Worm (Caenorhabditis elegans) whole organism, L1 larva: ENCODE results near the gene C18H7.4.
A peak's percentile ranks its signal among the peaks of the same experiment; 100 is the strongest.

Experiments used
- C04F5.9 ChIP-seq: sonication (generic microtip); optimal IDR thresholded peaks from 2 replicates; lab custom pipeline; 2016; ENCODE audit warnings: missing genetic modification characterization, missing compliant biosample characterization
- C16A3.4 ChIP-seq: fragments of 150-350 bp; optimal IDR thresholded peaks from 2 replicates; lab custom pipeline; 2014; ENCODE audit warnings: missing biosample characterization, missing genetic modification characterization
- F16B12.6 ChIP-seq: fragments of 150-350 bp; optimal IDR thresholded peaks from 2 replicates; lab custom pipeline; 2014; ENCODE audit warnings: missing biosample characterization, missing genetic modification characterization
- Y116A8C.19 ChIP-seq: sonication (generic microtip); optimal IDR thresholded peaks from 2 replicates; lab custom pipeline; 2016; ENCODE audit warnings: missing compliant biosample characterization, missing genetic modification characterization, borderline replicate concordance
- ama-1 ChIP-seq: fragments of 150-350 bp; optimal IDR thresholded peaks from 2 replicates; lab custom pipeline; 2014
- ceh-63 ChIP-seq: fragments of 200-800 bp; sonication (Bioruptor generic); optimal IDR thresholded peaks from 2 replicates; lab custom pipeline; 2018; ENCODE audit warnings: mild to moderate bottlenecking, missing genetic modification characterization, missing compliant biosample characterization
- ceh-82 ChIP-seq, 3 experiments: fragments of 150-350 bp in 1 of 3; sonication (generic microtip) in 2 of 3; optimal IDR thresholded peaks; 2 replicates each; lab custom pipeline; 2014 to 2017; ENCODE audit warnings: missing biosample characterization in 3 of 3, missing genetic modification characterization in 3 of 3
- ceh-88 ChIP-seq: fragments of 200-800 bp; sonication (Bioruptor generic); IDR thresholded peaks from 2 replicates; pipeline ENCODE4 v1.3.6; 2022; ENCODE audit warnings: missing genetic modification characterization, missing compliant biosample characterization
- dpl-1 ChIP-seq, 3 experiments: fragments of 150-350 bp in 2 of 3; sonication (generic microtip) in 1 of 3; optimal IDR thresholded peaks; 2 replicates each; lab custom pipeline; 2014 to 2017; ENCODE audit warnings: missing biosample characterization in 3 of 3, missing genetic modification characterization in 3 of 3, missing genetic modification reagents in 3 of 3
- efl-1 ChIP-seq, 4 experiments: fragments of 150-350 bp; optimal IDR thresholded peaks in 3 of 4; peaks in 1 of 4; 1 replicate in 1 of 4; 2 replicates in 3 of 4; lab custom pipeline; 2014; ENCODE audit warnings: missing biosample characterization in 2 of 4, missing genetic modification characterization in 2 of 4, missing genetic modification reagents in 2 of 4
- elt-2 ChIP-seq: sonication (generic microtip); optimal IDR thresholded peaks from 2 replicates; lab custom pipeline; 2016; ENCODE audit warnings: missing genetic modification characterization, mild to moderate bottlenecking, inconsistent platforms, missing compliant biosample characterization, missing genetic modification reagents
- ets-5 ChIP-seq: fragments of 200-800 bp; sonication (Bioruptor generic); IDR thresholded peaks from 2 replicates; pipeline ENCODE4 v1.3.6; 2022; ENCODE audit warnings: missing genetic modification characterization, missing compliant biosample characterization
- fkh-4 ChIP-seq: sonication (generic microtip); optimal IDR thresholded peaks from 2 replicates; lab custom pipeline; 2016; ENCODE audit warnings: missing compliant biosample characterization, missing genetic modification characterization, borderline replicate concordance
- fkh-8 ChIP-seq: sonication (generic microtip); optimal IDR thresholded peaks from 2 replicates; lab custom pipeline; 2016; ENCODE audit warnings: mild to moderate bottlenecking, missing genetic modification characterization, missing compliant biosample characterization
- fos-1 ChIP-seq: fragments of 150-350 bp; optimal IDR thresholded peaks from 2 replicates; lab custom pipeline; 2014; ENCODE audit warnings: missing biosample characterization, missing genetic modification characterization
- hlh-4 ChIP-seq: sonication (generic microtip); optimal IDR thresholded peaks from 2 replicates; lab custom pipeline; 2016; ENCODE audit warnings: mild to moderate bottlenecking, missing genetic modification characterization, missing compliant biosample characterization
- isw-1 ChIP-seq: fragments of 200-800 bp; sonication (Bioruptor generic); IDR thresholded peaks from 2 replicates; pipeline ENCODE4 v1.3.6; 2022; ENCODE audit warnings: missing genetic modification characterization, missing compliant biosample characterization
- lin-13 ChIP-seq: fragments of 150-350 bp; optimal IDR thresholded peaks from 2 replicates; lab custom pipeline; 2014; ENCODE audit warnings: missing biosample characterization, missing genetic modification reagents, missing genetic modification characterization
- lin-35 ChIP-seq, 2 experiments: fragments of 150-350 bp; optimal IDR thresholded peaks; 2 replicates each; lab custom pipeline; 2014; ENCODE audit warnings: missing biosample characterization in 2 of 2, missing genetic modification characterization in 2 of 2, missing genetic modification reagents in 2 of 2
- lin-39 ChIP-seq: fragments of 150-350 bp; optimal IDR thresholded peaks from 2 replicates; lab custom pipeline; 2014; ENCODE audit warnings: missing biosample characterization, missing genetic modification reagents, missing genetic modification characterization
- lsy-2 ChIP-seq, 2 experiments: fragments of 150-350 bp; optimal IDR thresholded peaks; 2 replicates each; lab custom pipeline; 2014; ENCODE audit warnings: missing biosample characterization in 2 of 2, missing genetic modification characterization in 2 of 2
- mef-2 ChIP-seq: fragments of 150-350 bp; optimal IDR thresholded peaks from 2 replicates; lab custom pipeline; 2014; ENCODE audit warnings: missing biosample characterization, missing genetic modification characterization
- mep-1 ChIP-seq: fragments of 150-350 bp; optimal IDR thresholded peaks from 2 replicates; lab custom pipeline; 2014; ENCODE audit warnings: missing biosample characterization, missing genetic modification characterization
- nhr-19 ChIP-seq: fragments of 200-800 bp; sonication (Bioruptor generic); conservative IDR thresholded peaks from 2 replicates; pipeline ENCODE4 v1.3.6; 2022; ENCODE audit warnings: missing genetic modification characterization, missing compliant biosample characterization
- nhr-237 ChIP-seq: fragments of 150-350 bp; optimal IDR thresholded peaks from 2 replicates; lab custom pipeline; 2014; ENCODE audit warnings: missing biosample characterization, missing genetic modification characterization
- nhr-90 ChIP-seq: sonication (generic microtip); optimal IDR thresholded peaks from 2 replicates; lab custom pipeline; 2016; ENCODE audit warnings: mild to moderate bottlenecking, missing genetic modification characterization, missing compliant biosample characterization; ENCODE audit not compliant: poor library complexity
- pag-3 ChIP-seq: sonication (generic microtip); optimal IDR thresholded peaks from 2 replicates; lab custom pipeline; 2017; ENCODE audit warnings: missing genetic modification characterization, mild to moderate bottlenecking, missing compliant biosample characterization, antibody characterized with exemption, borderline replicate concordance; ENCODE audit not compliant: insufficient read depth
- skn-1 ChIP-seq: fragments of 150-350 bp; optimal IDR thresholded peaks from 2 replicates; lab custom pipeline; 2014; ENCODE audit warnings: missing biosample characterization, missing genetic modification characterization
- sox-4 ChIP-seq: sonication (generic microtip); optimal IDR thresholded peaks from 2 replicates; lab custom pipeline; 2016; ENCODE audit warnings: missing genetic modification characterization, missing compliant biosample characterization
- sup-37 ChIP-seq: fragments of 200-800 bp; sonication (Bioruptor generic); optimal IDR thresholded peaks from 2 replicates; lab custom pipeline; 2018; ENCODE audit warnings: mild to moderate bottlenecking, missing genetic modification characterization, missing compliant biosample characterization
- tbx-2 ChIP-seq: sonication (generic microtip); optimal IDR thresholded peaks from 2 replicates; lab custom pipeline; 2016; ENCODE audit warnings: missing genetic modification characterization, missing compliant biosample characterization
- tlp-1 ChIP-seq: fragments of 150-350 bp; optimal IDR thresholded peaks from 2 replicates; lab custom pipeline; 2014; ENCODE audit warnings: missing biosample characterization, missing genetic modification characterization
- vab-15 ChIP-seq: sonication (generic microtip); optimal IDR thresholded peaks from 2 replicates; lab custom pipeline; 2017; ENCODE audit warnings: missing genotype, mild to moderate bottlenecking, missing genetic modification characterization, missing compliant biosample characterization
- xbp-1 ChIP-seq: sonication (generic microtip); optimal IDR thresholded peaks from 2 replicates; lab custom pipeline; 2016; ENCODE audit warnings: missing genetic modification characterization, missing compliant biosample characterization
- zag-1 ChIP-seq: fragments of 150-350 bp; optimal IDR thresholded peaks from 2 replicates; lab custom pipeline; 2014; ENCODE audit warnings: missing biosample characterization, missing genetic modification characterization
- zip-4 ChIP-seq: fragments of 200-800 bp; sonication (Bioruptor generic); optimal IDR thresholded peaks from 2 replicates; lab custom pipeline; 2018; ENCODE audit warnings: mild to moderate bottlenecking, missing genetic modification characterization, moderate library complexity, missing compliant biosample characterization
- ztf-4 ChIP-seq: fragments of 150-350 bp; optimal IDR thresholded peaks from 2 replicates; lab custom pipeline; 2014; ENCODE audit warnings: missing biosample characterization, missing genetic modification characterization

The C18H7.4 gene

ce11 chrIV:593029-593428 lies at the start of gene C18H7.4:
TSS of gene C18H7.4 (plus strand) at chrIV:593329.
- no peak for TF ChIP-seq fos-1 (tag; lab: Kevin White, UChicago)
- TF ChIP-seq dpl-1 (GFP tag; optimal IDR thresholded peaks at IDR 0.05; lab: Kevin White, UChicago) = no peak
- no peak for TF ChIP-seq skn-1 (tag; lab: Kevin White, UChicago)
- TF ChIP-seq nhr-90 = no peak
- TF ChIP-seq xbp-1 (tag; lab: Kevin White, UChicago) = no peak
- TF ChIP-seq elt-2 = no peak
- no peak for TF ChIP-seq ceh-63 (GFP tag; lab: Kevin White, UChicago)
- no peak for TF ChIP-seq fkh-8 (tag; lab: Kevin White, UChicago)
- no peak for TF ChIP-seq ets-5 (GFP tag; lab: Robert Waterston, UW)
- TF ChIP-seq zip-4 (GFP tag; lab: Kevin White, UChicago) = no peak
- TF ChIP-seq sup-37 (GFP tag; lab: Kevin White, UChicago) = no peak
- TF ChIP-seq F16B12.6 (tag; lab: Kevin White, UChicago) = no peak
- no peak for TF ChIP-seq lsy-2 (tag; optimal IDR thresholded peaks at IDR 0.05; lab: Kevin White, UChicago)

ce11 chrIV:545852-546251 lies 47.3 kb upstream of the C18H7.4 start:
- TF ChIP-seq zag-1 (no peak), isw-1 (no peak), efl-1 (optimal IDR thresholded peaks at IDR 0.05; lab: Kevin White, UChicago) (no peak), efl-1 (GFP tag; optimal IDR thresholded peaks at IDR 0.05 in 1 of 2; lab: Kevin White, UChicago) (no peak), mep-1 (no peak), tbx-2 (tag; lab: Kevin White, UChicago) (no peak), C04F5.9 (no peak), dpl-1 (GFP tag; optimal IDR thresholded peaks at IDR 0.05; lab: Kevin White, UChicago) (no peak), nhr-19 (GFP tag; lab: Robert Waterston, UW) (no peak), C16A3.4 (tag; lab: Kevin White, UChicago) (no peak), pag-3 (no peak), xbp-1 (tag; lab: Kevin White, UChicago) (no peak), ceh-82 (tag; optimal IDR thresholded peaks at IDR 0.05; lab: Kevin White, UChicago) (no peak)

- TF ChIP-seq Y116A8C.19 (tag; lab: Kevin White, UChicago) = no peak
- TF ChIP-seq sup-37 (GFP tag; lab: Kevin White, UChicago) = no peak
- TF ChIP-seq nhr-237 = no peak
- TF ChIP-seq lin-35 (GFP tag; optimal IDR thresholded peaks at IDR 0.05; lab: Kevin White, UChicago) = no peak
- no peak for TF ChIP-seq zag-1
- no peak for TF ChIP-seq lin-13 (GFP tag; lab: Kevin White, UChicago)
- TF ChIP-seq hlh-4 (tag; lab: Kevin White, UChicago) = no peak
- TF ChIP-seq fkh-4 = no peak
- TF ChIP-seq nhr-19 (GFP tag; lab: Robert Waterston, UW) = no peak
- no peak for TF ChIP-seq fos-1 (tag; lab: Kevin White, UChicago)
- no peak for TF ChIP-seq lin-39 (tag; lab: Kevin White, UChicago)
- TF ChIP-seq fkh-8 (tag; lab: Kevin White, UChicago) = no peak
- no peak for TF ChIP-seq vab-15
- no peak for TF ChIP-seq tlp-1 (tag; lab: Kevin White, UChicago)
- TF ChIP-seq ets-5 (GFP tag; lab: Robert Waterston, UW) = no peak
- no peak for TF ChIP-seq sox-4 (tag; lab: Kevin White, UChicago)
- no peak for TF ChIP-seq ceh-88
- TF ChIP-seq ztf-4 (tag; lab: Kevin White, UChicago) = no peak
- no peak for TF ChIP-seq tbx-2 (tag; lab: Kevin White, UChicago)
These were observed 45.1 kb upstream of the C18H7.4 start, which contains the start of gene F56A11.4 for ce11 chrIV:548000-548399. TSS of gene F56A11.4 (plus strand) at chrIV:548300.

ce11 chrIV:551923-552322 lies 41.2 kb upstream of the C18H7.4 start:
- TF ChIP-seq elt-2 (peak; percentile 88), ama-1 (lab: Kevin White, UChicago) (no peak), mef-2 (tag; lab: Kevin White, UChicago) (no peak)
